Worm (Caenorhabditis elegans) whole organism, mixed stage, embryonic: Measurements from ENCODE around the gene K03B8.11.
"Not testable (repeated sequence)": the region's sequence is repeated elsewhere in the genome, so short reads cannot be mapped to it uniquely, and the experiment has no call there.

Experiments used
- M03D4.4 ChIP-seq: sonication (generic microtip); optimal IDR thresholded peaks from 2 replicates; lab custom pipeline; 2017; ENCODE audit warnings: mild to moderate bottlenecking, missing genetic modification characterization, missing compliant biosample characterization
- blmp-1 ChIP-seq: fragments of 150-350 bp; optimal IDR thresholded peaks from 2 replicates; lab custom pipeline; 2014; ENCODE audit warnings: missing biosample characterization, missing genetic modification characterization
- ceh-39 ChIP-seq: fragments of 150-350 bp; optimal IDR thresholded peaks from 2 replicates; lab custom pipeline; 2014; ENCODE audit warnings: missing biosample characterization, missing genetic modification characterization
- ceh-43 ChIP-seq: fragments of 200-800 bp; sonication (Bioruptor generic); optimal IDR thresholded peaks from 2 replicates; lab custom pipeline; 2018; ENCODE audit warnings: mild to moderate bottlenecking, missing genetic modification characterization, moderate library complexity, missing compliant biosample characterization
- ceh-83 ChIP-seq: fragments of 200-800 bp; sonication (Bioruptor generic); optimal IDR thresholded peaks from 2 replicates; lab custom pipeline; 2018; ENCODE audit warnings: mild to moderate bottlenecking, missing genetic modification characterization, missing compliant biosample characterization
- cnd-1 ChIP-seq: fragments of 200-800 bp; sonication (Bioruptor generic); optimal IDR thresholded peaks from 2 replicates; lab custom pipeline; 2018; ENCODE audit warnings: mild to moderate bottlenecking, missing genetic modification characterization, missing compliant biosample characterization
- drap-1 ChIP-seq: fragments of 200-800 bp; sonication (Bioruptor generic); optimal IDR thresholded peaks from 3 replicates; lab custom pipeline; 2018; ENCODE audit warnings: mild to moderate bottlenecking, missing genetic modification characterization, missing compliant biosample characterization
- flh-1 ChIP-seq: fragments of 200-800 bp; sonication (Bioruptor generic); optimal IDR thresholded peaks from 2 replicates; lab custom pipeline; 2018; ENCODE audit warnings: mild to moderate bottlenecking, missing genetic modification characterization, moderate library complexity, missing compliant biosample characterization
- hlh-1 ChIP-seq: fragments of 150-350 bp; optimal IDR thresholded peaks from 2 replicates; lab custom pipeline; 2014; ENCODE audit warnings: missing biosample characterization, missing genetic modification reagents, missing genetic modification characterization
- lin-13 ChIP-seq: fragments of 150-350 bp; optimal IDR thresholded peaks from 2 replicates; lab custom pipeline; 2014; ENCODE audit warnings: missing biosample characterization, missing genetic modification characterization
- lin-32 ChIP-seq: fragments of 200-800 bp; sonication (Bioruptor generic); optimal IDR thresholded peaks from 2 replicates; lab custom pipeline; 2018; ENCODE audit warnings: mild to moderate bottlenecking, missing genetic modification characterization, missing compliant biosample characterization
- lsy-2 ChIP-seq: fragments of 150-350 bp; optimal IDR thresholded peaks from 2 replicates; lab custom pipeline; 2014; ENCODE audit warnings: missing biosample characterization, missing genetic modification characterization
- mab-5 ChIP-seq: fragments of 150-350 bp; optimal IDR thresholded peaks from 2 replicates; lab custom pipeline; 2014; ENCODE audit warnings: missing biosample characterization, missing genetic modification characterization
- mep-1 ChIP-seq: fragments of 150-350 bp; optimal IDR thresholded peaks from 2 replicates; lab custom pipeline; 2017; ENCODE audit warnings: missing biosample characterization, missing genetic modification reagents, missing genetic modification characterization, inconsistent platforms
- mls-2 ChIP-seq: sonication (generic microtip); optimal IDR thresholded peaks from 2 replicates; lab custom pipeline; 2016; ENCODE audit warnings: mild to moderate bottlenecking, missing genetic modification characterization, moderate library complexity, missing compliant biosample characterization
- nhr-2 ChIP-seq: fragments of 150-350 bp; optimal IDR thresholded peaks from 2 replicates; lab custom pipeline; 2014; ENCODE audit warnings: missing biosample characterization, missing genetic modification characterization
- nhr-237 ChIP-seq: fragments of 150-350 bp; optimal IDR thresholded peaks from 2 replicates; lab custom pipeline; 2014; ENCODE audit warnings: missing biosample characterization, missing genetic modification characterization
- nhr-76 ChIP-seq: sonication (generic microtip); optimal IDR thresholded peaks from 2 replicates; lab custom pipeline; 2017; ENCODE audit warnings: missing biosample characterization, missing genetic modification characterization
- pha-4 ChIP-seq: fragments of 150-350 bp; optimal IDR thresholded peaks from 2 replicates; lab custom pipeline; 2018; ENCODE audit warnings: missing biosample characterization, missing genetic modification reagents, missing genetic modification characterization
- snpc-4 ChIP-seq: fragments of 150-350 bp; optimal IDR thresholded peaks from 2 replicates; lab custom pipeline; 2014; ENCODE audit warnings: missing biosample characterization, missing genetic modification characterization
- unc-120 ChIP-seq: sonication (generic microtip); optimal IDR thresholded peaks from 2 replicates; lab custom pipeline; 2017; ENCODE audit warnings: missing genetic modification characterization, missing compliant biosample characterization; ENCODE audit not compliant: poor library complexity, severe bottlenecking
- unc-39 ChIP-seq: fragments of 150-350 bp; optimal IDR thresholded peaks from 2 replicates; lab custom pipeline; 2014; ENCODE audit warnings: missing biosample characterization, missing genetic modification characterization
- unc-62 ChIP-seq: fragments of 150-350 bp; optimal IDR thresholded peaks from 2 replicates; lab custom pipeline; 2014; ENCODE audit warnings: missing biosample characterization, missing genetic modification reagents, missing genetic modification characterization
- zip-8 ChIP-seq: fragments of 150-350 bp; optimal IDR thresholded peaks from 2 replicates; lab custom pipeline; 2014; ENCODE audit warnings: missing biosample characterization, missing genetic modification characterization
- ztf-11 ChIP-seq: fragments of 150-350 bp; optimal IDR thresholded peaks from 2 replicates; lab custom pipeline; 2014; ENCODE audit warnings: missing biosample characterization, missing genetic modification characterization

The K03B8.11 gene

DNA sequence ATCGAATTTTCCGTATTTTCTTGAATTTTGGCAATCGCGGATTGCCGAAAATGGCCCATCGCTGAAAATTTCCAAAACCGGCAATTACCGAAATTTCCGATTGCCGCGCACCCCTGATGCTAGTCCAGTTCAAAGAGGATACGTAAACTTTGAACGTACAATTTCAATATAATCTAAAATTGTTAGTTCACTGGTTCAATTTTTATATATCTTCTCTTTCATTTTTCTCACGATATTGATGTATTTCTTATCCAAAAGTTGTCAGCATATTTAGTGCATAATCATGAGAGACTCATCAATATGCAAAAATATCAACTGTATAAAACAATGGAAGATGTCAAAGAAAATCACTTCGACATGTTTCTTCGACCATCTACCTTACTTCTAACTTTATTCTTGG, 8.3 kb upstream of the K03B8.11 start, which contains the start of gene nas-17:
nas-17 (plus strand) TSS at position 301 of the 400 bp plus-strand sequence.
- no peak for TF ChIP-seq hlh-1 (tag; lab: Kevin White, UChicago)
- TF ChIP-seq ceh-83 (GFP tag; lab: Kevin White, UChicago): no peak
- TF ChIP-seq lin-32 (GFP tag; lab: Kevin White, UChicago): no peak
- no peak for TF ChIP-seq unc-120 (tag; lab: Kevin White, UChicago)

DNA sequence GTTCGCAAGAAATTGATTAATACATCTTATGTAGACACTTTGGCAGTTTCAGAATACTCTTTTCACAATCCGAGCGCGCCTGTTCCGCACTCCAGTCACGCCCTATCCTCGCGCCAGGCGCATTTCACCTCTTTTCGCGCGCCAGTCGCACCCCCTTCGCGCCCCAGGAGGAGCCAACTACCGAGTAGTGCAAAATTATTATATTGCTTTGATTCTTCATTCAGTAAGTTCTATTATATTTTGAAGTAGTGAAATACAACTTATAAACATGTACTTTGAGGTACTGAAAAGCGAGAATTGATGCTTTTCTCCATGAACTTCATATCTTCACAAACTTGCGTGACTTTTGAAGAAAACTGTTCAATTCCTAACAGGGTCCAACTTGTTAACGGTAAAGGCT, 5.8 kb upstream of the K03B8.11 start, which contains the start of gene nas-18:
nas-18 (plus strand) TSS at position 301 of the 400 bp plus-strand sequence.
- TF ChIP-seq mep-1 (tag; lab: Kevin White, UChicago); nhr-2; lin-32 (GFP tag; lab: Kevin White, UChicago): not testable (repeated sequence)

DNA sequence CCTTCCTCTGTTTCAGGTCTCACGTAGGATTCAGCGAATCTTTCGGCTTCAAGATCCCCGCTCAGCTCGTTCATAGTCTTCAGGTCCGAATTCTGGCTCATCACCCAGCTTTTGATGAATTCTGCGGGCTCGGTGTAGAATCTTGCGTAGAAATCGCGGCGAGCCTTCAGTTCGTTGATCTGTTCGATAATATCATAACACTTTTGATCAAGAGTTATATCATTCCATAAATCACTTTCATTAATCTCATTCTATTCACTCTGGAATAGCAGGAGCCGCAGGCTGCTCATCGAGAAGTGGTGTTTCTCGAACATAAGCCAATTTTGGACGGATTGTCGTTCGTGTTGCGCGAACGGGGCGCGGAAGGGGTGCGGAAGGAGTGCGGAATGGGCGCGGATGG, 4.7 kb upstream of the K03B8.11 start, which contains the start of gene K03B8.4:
K03B8.4 (minus strand) TSS at position 101 of the 400 bp plus-strand sequence.
- TF ChIP-seq ztf-11 (tag; lab: Kevin White, UChicago); mls-2 (tag; lab: Kevin White, UChicago); blmp-1: not testable (repeated sequence)

DNA sequence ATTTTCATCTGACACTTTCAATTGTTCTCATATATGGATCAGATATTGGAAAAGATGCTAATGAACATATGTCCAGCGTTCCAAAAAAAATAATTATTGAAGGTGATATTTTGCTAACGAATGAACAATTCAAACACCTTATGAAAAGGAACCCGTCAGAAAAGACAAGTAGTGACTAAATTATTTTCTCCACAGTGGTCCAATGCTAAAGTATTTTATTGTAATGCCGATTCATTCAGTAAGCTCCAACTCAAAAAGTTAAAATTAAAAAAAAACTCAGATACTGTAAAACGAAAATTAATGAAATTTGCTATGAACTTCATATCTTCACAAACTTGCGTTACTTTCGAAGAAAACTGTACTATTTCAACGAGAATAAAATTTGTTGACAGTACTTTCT, 1.7 kb upstream of the K03B8.11 start, which contains the start of gene nas-16:
nas-16 (plus strand) TSS at position 301 of the 400 bp plus-strand sequence.
- TF ChIP-seq flh-1 (no peak), nhr-2 (no peak), ztf-11 (tag; lab: Kevin White, UChicago) (no peak), unc-62 (GFP tag; lab: Kevin White, UChicago) (no peak), nhr-76 (no peak), ceh-39 (tag; lab: Kevin White, UChicago) (no peak), zip-8 (tag; lab: Kevin White, UChicago) (no peak), cnd-1 (tag; lab: Kevin White, UChicago) (no peak), pha-4 (no peak), mab-5 (no peak), lin-13 (tag; lab: Kevin White, UChicago) (no peak)

DNA sequence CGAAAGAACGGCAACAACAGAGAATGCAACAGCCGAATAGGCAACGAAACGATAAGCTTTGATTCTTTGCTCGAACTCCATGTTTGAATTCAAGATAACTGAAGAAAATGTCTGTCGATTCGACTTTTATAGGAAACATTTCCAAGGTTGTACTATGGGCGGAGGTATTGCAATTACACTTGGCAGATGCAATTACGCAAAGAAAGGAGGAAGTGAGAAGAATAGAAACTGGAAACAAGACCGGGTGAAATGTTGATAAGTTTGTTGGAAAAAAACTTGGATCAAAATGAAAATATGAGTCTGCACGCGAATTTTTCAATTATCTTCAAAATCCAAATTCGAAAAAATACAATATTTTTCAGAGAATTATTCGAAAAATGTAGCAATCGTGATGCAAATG, 518 bp downstream of the K03B8.11 start, which contains the start of gene col-155:
col-155 (minus strand) TSS at position 101 of the 400 bp plus-strand sequence.
- TF ChIP-seq ceh-43: no peak
- no peak for TF ChIP-seq lin-13 (tag; lab: Kevin White, UChicago)
- TF ChIP-seq snpc-4 (tag; lab: Kevin White, UChicago): no peak
- TF ChIP-seq mab-5: no peak
- no peak for TF ChIP-seq drap-1 (GFP tag; lab: Kevin White, UChicago)
- TF ChIP-seq blmp-1: no peak
- TF ChIP-seq M03D4.4 (tag; lab: Kevin White, UChicago): no peak
- TF ChIP-seq mep-1 (tag; lab: Kevin White, UChicago): no peak
- TF ChIP-seq zip-8 (tag; lab: Kevin White, UChicago): no peak
- TF ChIP-seq nhr-237 (tag; lab: Kevin White, UChicago): no peak
- TF ChIP-seq unc-62 (GFP tag; lab: Kevin White, UChicago): no peak
- TF ChIP-seq nhr-2: no peak
- no peak for TF ChIP-seq unc-120 (tag; lab: Kevin White, UChicago)
- TF ChIP-seq ceh-83 (GFP tag; lab: Kevin White, UChicago): no peak

DNA sequence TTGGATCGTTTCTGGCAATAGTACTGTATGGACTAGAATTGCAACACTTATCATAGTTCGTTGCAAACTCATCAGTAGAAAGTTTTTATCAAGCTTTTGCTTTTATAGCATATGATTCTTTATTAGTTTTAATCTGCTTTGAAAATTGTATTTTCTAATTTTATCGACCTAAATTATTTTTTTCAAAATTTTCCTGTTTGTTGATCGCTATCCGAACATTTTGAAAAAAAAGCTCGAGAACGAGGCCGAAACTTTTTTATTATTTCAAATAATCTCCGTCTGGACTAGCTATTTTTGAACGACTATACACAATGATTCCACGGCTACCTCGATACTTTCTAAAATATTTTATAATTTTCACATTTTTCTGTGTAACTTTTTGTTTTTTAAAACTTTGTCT, 3.9 kb downstream of the K03B8.11 start, which contains the start of gene F55C10.4:
F55C10.4 (plus strand) TSS at position 301 of the 400 bp plus-strand sequence.
- no peak for TF ChIP-seq drap-1 (GFP tag; lab: Kevin White, UChicago)

DNA sequence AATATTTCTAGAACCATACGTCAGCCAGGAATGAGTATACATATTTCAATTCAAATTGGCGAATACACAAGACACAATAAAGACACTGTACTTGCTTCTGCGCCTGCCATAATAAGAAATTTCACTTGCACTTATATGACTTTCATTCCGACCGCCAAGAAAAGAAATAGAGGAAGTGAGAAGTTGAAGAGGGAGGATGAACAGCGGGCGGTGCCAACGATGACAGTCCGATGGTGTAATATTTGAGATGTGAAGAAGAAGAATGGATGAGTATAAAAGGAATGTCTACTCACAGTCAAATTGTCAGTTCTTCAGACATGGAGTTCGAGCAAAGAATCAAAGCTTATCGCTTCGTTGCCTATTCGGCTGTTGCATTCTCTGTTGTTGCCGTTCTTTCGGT, 5.2 kb downstream of the K03B8.11 start, which contains the start of gene col-154:
col-154 (plus strand) TSS at position 301 of the 400 bp plus-strand sequence.
- TF ChIP-seq nhr-76 (no peak), unc-39 (no peak), mep-1 (tag; lab: Kevin White, UChicago) (no peak), cnd-1 (tag; lab: Kevin White, UChicago) (no peak), lsy-2 (tag; lab: Kevin White, UChicago) (no peak), hlh-1 (tag; lab: Kevin White, UChicago) (no peak), blmp-1 (no peak), ceh-39 (tag; lab: Kevin White, UChicago) (no peak), lin-32 (GFP tag; lab: Kevin White, UChicago) (no peak)
